Fruit fly (Drosophila melanogaster): ENCODE data around the gene CG33986.

dm6 chr3L:15520320-15520719, 4.7 kb downstream of the CG33986 start, which contains the start of gene yellow-k:
- no peak for TF ChIP-seq CG3032 (tag; optimal IDR thresholded peaks at IDR 0.05)
- TF ChIP-seq esn (GFP tag; optimal IDR thresholded peaks at IDR 0.05): no peak
- no peak for TF ChIP-seq CG9139 (GFP tag; optimal IDR thresholded peaks at IDR 0.05)
- TF ChIP-seq CG11762 (GFP tag; optimal IDR thresholded peaks at IDR 0.05; ENCODE audit: insufficient read depth): no peak
- TF ChIP-seq CG6163 (GFP tag; IDR thresholded peaks at IDR 0.05): no peak
- no peak for TF ChIP-seq CG3919 (GFP tag; optimal IDR thresholded peaks at IDR 0.05)
- no peak for TF ChIP-seq Sox102F (GFP tag; optimal IDR thresholded peaks at IDR 0.05)
- no peak for TF ChIP-seq Lpt (GFP tag; optimal IDR thresholded peaks at IDR 0.05)
- no peak for TF ChIP-seq eg (GFP tag; IDR thresholded peaks at IDR 0.05)

All from whole organism, prepupa.